Worm (Caenorhabditis elegans): ENCODE measurements around the gene fil-2.

- no peak for TF ChIP-seq ZK546.5 (tag; optimal IDR thresholded peaks at IDR 0.05)
- TF ChIP-seq tbx-2 (tag; optimal IDR thresholded peaks at IDR 0.05) = no peak
- no peak for TF ChIP-seq mdl-1 (tag; optimal IDR thresholded peaks at IDR 0.05)
- no peak for TF ChIP-seq egl-27 (tag; optimal IDR thresholded peaks at IDR 0.05)
- no peak for TF ChIP-seq snpc-4 (tag; optimal IDR thresholded peaks at IDR 0.05)
- TF ChIP-seq unc-62 (GFP tag; optimal IDR thresholded peaks at IDR 0.05) = no peak
- no peak for TF ChIP-seq nhr-67 (tag; optimal IDR thresholded peaks at IDR 0.05)
- no peak for TF ChIP-seq nhr-43 (tag; optimal IDR thresholded peaks at IDR 0.05; ENCODE audit: poor library complexity, severe bottlenecking)
- TF ChIP-seq nhr-25 (tag; optimal IDR thresholded peaks at IDR 0.05) = no peak
- TF ChIP-seq fos-1 (tag; optimal IDR thresholded peaks at IDR 0.05) = no peak
- no peak for TF ChIP-seq nhr-77 (tag; optimal IDR thresholded peaks at IDR 0.05)
- no peak for TF ChIP-seq lin-39 (tag; optimal IDR thresholded peaks at IDR 0.05)
- no peak for TF ChIP-seq aly-2 (tag; optimal IDR thresholded peaks at IDR 0.05)
Observed at ce11 chrV:6281175-6281574, 2.3 kb downstream of the fil-2 start, which contains the start of the genes K12B6.4 and spe-49.
